Worm (Caenorhabditis elegans) whole organism, early embryonic: ENCODE data around the gene rml-4.

Source experiments
- B0310.2 ChIP-seq: sonication (generic microtip); optimal IDR thresholded peaks from 2 replicates; lab custom pipeline; 2016; ENCODE audit warnings: mild to moderate bottlenecking, missing genetic modification characterization, missing compliant biosample characterization
- F13C5.2 ChIP-seq: sonication (generic microtip); optimal IDR thresholded peaks from 2 replicates; lab custom pipeline; 2017; ENCODE audit warnings: mild to moderate bottlenecking, missing genetic modification characterization, inconsistent platforms, missing compliant biosample characterization
- aly-1 ChIP-seq: sonication (generic microtip); optimal IDR thresholded peaks from 2 replicates; lab custom pipeline; 2016; ENCODE audit warnings: missing genetic modification characterization, missing compliant biosample characterization
- ama-1 ChIP-seq: fragments of 150-350 bp; optimal IDR thresholded peaks from 2 replicates; lab custom pipeline; 2014
- ceh-13 ChIP-seq: fragments of 200-800 bp; sonication (Bioruptor generic); optimal IDR thresholded peaks from 2 replicates; lab custom pipeline; 2018; ENCODE audit warnings: mild to moderate bottlenecking, missing genetic modification characterization, missing compliant biosample characterization
- ceh-36 ChIP-seq: sonication (generic microtip); optimal IDR thresholded peaks from 2 replicates; lab custom pipeline; 2016; ENCODE audit warnings: missing genetic modification characterization, inconsistent platforms, missing compliant biosample characterization
- ets-7 ChIP-seq: sonication (generic microtip); optimal IDR thresholded peaks from 2 replicates; lab custom pipeline; 2016; ENCODE audit warnings: missing genotype, missing genetic modification characterization, missing compliant biosample characterization
- flt-1 ChIP-seq: fragments of 200-800 bp; sonication (Bioruptor generic); IDR thresholded peaks from 2 replicates; pipeline ENCODE4 v1.3.6; 2022; ENCODE audit warnings: missing genetic modification characterization, missing compliant biosample characterization
- hmbx-1 ChIP-seq: sonication (generic microtip); optimal IDR thresholded peaks from 2 replicates; lab custom pipeline; 2016; ENCODE audit warnings: mild to moderate bottlenecking, missing genetic modification characterization, missing compliant biosample characterization
- hmg-4 ChIP-seq: fragments of 200-800 bp; sonication (Bioruptor generic); optimal IDR thresholded peaks from 2 replicates; lab custom pipeline; 2018; ENCODE audit warnings: mild to moderate bottlenecking, missing genetic modification characterization, missing compliant biosample characterization
- hnd-1 ChIP-seq: sonication (generic microtip); optimal IDR thresholded peaks from 2 replicates; lab custom pipeline; 2016; ENCODE audit warnings: missing genetic modification characterization, missing compliant biosample characterization
- pes-1 ChIP-seq: fragments of 200-800 bp; sonication (Bioruptor generic); IDR thresholded peaks from 2 replicates; pipeline ENCODE4 v1.3.6; 2022; ENCODE audit warnings: missing genetic modification reagents, missing genetic modification characterization, missing compliant biosample characterization
- scrt-1 ChIP-seq: fragments of 200-800 bp; sonication (Bioruptor generic); IDR thresholded peaks from 2 replicates; pipeline ENCODE4 v1.3.6; 2022; ENCODE audit warnings: missing genetic modification characterization, missing compliant biosample characterization
- sea-1 ChIP-seq: fragments of 200-800 bp; sonication (Bioruptor generic); conservative IDR thresholded peaks from 2 replicates; pipeline ENCODE4 v1.3.6; 2022; ENCODE audit warnings: missing genetic modification characterization, missing compliant biosample characterization
- tbx-11 ChIP-seq: fragments of 200-800 bp; sonication (Bioruptor generic); IDR thresholded peaks from 2 replicates; pipeline ENCODE4 v1.3.6; 2022; ENCODE audit warnings: missing genetic modification characterization, missing compliant biosample characterization
- tbx-37 ChIP-seq: fragments of 200-800 bp; sonication (Bioruptor generic); conservative IDR thresholded peaks from 2 replicates; pipeline ENCODE4 v1.3.6; 2022; ENCODE audit warnings: missing genetic modification reagents, missing genetic modification characterization, missing compliant biosample characterization
- tra-4 ChIP-seq: sonication (generic microtip); optimal IDR thresholded peaks from 2 replicates; lab custom pipeline; 2017; ENCODE audit warnings: missing genetic modification characterization, missing compliant biosample characterization

Gene rml-4

ce11 chrII:4328716-4329115, 33.8 kb downstream of the rml-4 start, which contains the start of gene H20J04.4:
Gene H20J04.4, plus strand, starts transcription at chrII:4329016.
- TF ChIP-seq scrt-1 (no peak), pes-1 (GFP tag; lab: Robert Waterston, UW) (no peak), aly-1 (tag; lab: Kevin White, UChicago) (no peak), hmg-4 (GFP tag; lab: Kevin White, UChicago) (no peak), B0310.2 (no peak), tbx-11 (no peak), ets-7 (tag; lab: Kevin White, UChicago) (no peak), ceh-36 (tag; lab: Kevin White, UChicago) (no peak), tra-4 (tag; lab: Kevin White, UChicago) (no peak), F13C5.2 (tag; lab: Kevin White, UChicago) (no peak), ama-1 (lab: Kevin White, UChicago) (no peak), hmbx-1 (tag; lab: Kevin White, UChicago) (no peak), tbx-37 (no peak)

- TF ChIP-seq tbx-11 (no peak), sea-1 (no peak), F13C5.2 (tag; lab: Kevin White, UChicago) (no peak)
These were observed 39.5 kb downstream of the rml-4 start, which contains the start of gene madf-3 for ce11 chrII:4334448-4334847. Gene madf-3, plus strand, starts transcription at chrII:4334748.

ce11 chrII:4337731-4338130, 42.8 kb downstream of the rml-4 start:
- TF ChIP-seq ceh-13, result no peak
- TF ChIP-seq B0310.2, result no peak
- no peak for TF ChIP-seq hnd-1 (tag; lab: Kevin White, UChicago)
- TF ChIP-seq tra-4 (tag; lab: Kevin White, UChicago), result no peak
- TF ChIP-seq ama-1 (lab: Kevin White, UChicago), result no peak
- no peak for TF ChIP-seq F13C5.2 (tag; lab: Kevin White, UChicago)
- TF ChIP-seq scrt-1, result no peak

ce11 chrII:4339882-4340281, 45.0 kb downstream of the rml-4 start, which contains the start of gene athp-2:
Gene athp-2, plus strand, starts transcription at chrII:4340182.
- no peak for TF ChIP-seq ets-7 (tag; lab: Kevin White, UChicago)

- TF ChIP-seq sea-1 (no peak), F13C5.2 (tag; lab: Kevin White, UChicago) (no peak), ets-7 (tag; lab: Kevin White, UChicago) (no peak), B0310.2 (no peak), aly-1 (tag; lab: Kevin White, UChicago) (no peak), flt-1 (no peak), tra-4 (tag; lab: Kevin White, UChicago) (no peak), ceh-36 (tag; lab: Kevin White, UChicago) (no peak), ceh-13 (no peak), tbx-37 (no peak), hnd-1 (tag; lab: Kevin White, UChicago) (no peak), ama-1 (lab: Kevin White, UChicago) (no peak), hmbx-1 (tag; lab: Kevin White, UChicago) (no peak), tbx-11 (no peak)
These were observed 46.6 kb downstream of the rml-4 start for ce11 chrII:4341484-4341883.

- TF ChIP-seq scrt-1 (no peak), ceh-13 (no peak), pes-1 (GFP tag; lab: Robert Waterston, UW) (no peak), tbx-11 (no peak), tra-4 (tag; lab: Kevin White, UChicago) (no peak), tbx-37 (no peak), aly-1 (tag; lab: Kevin White, UChicago) (no peak), F13C5.2 (tag; lab: Kevin White, UChicago) (no peak), ceh-36 (tag; lab: Kevin White, UChicago) (no peak), ama-1 (lab: Kevin White, UChicago) (no peak), ets-7 (tag; lab: Kevin White, UChicago) (no peak), hnd-1 (tag; lab: Kevin White, UChicago) (no peak), sea-1 (no peak), flt-1 (no peak), hmg-4 (GFP tag; lab: Kevin White, UChicago) (no peak), B0310.2 (no peak), hmbx-1 (tag; lab: Kevin White, UChicago) (no peak)
These were observed 49.4 kb downstream of the rml-4 start for ce11 chrII:4344317-4344716.
